Fruit fly (Drosophila melanogaster): ENCODE data around the gene Ykt6.

Ykt6 gene

DNA sequence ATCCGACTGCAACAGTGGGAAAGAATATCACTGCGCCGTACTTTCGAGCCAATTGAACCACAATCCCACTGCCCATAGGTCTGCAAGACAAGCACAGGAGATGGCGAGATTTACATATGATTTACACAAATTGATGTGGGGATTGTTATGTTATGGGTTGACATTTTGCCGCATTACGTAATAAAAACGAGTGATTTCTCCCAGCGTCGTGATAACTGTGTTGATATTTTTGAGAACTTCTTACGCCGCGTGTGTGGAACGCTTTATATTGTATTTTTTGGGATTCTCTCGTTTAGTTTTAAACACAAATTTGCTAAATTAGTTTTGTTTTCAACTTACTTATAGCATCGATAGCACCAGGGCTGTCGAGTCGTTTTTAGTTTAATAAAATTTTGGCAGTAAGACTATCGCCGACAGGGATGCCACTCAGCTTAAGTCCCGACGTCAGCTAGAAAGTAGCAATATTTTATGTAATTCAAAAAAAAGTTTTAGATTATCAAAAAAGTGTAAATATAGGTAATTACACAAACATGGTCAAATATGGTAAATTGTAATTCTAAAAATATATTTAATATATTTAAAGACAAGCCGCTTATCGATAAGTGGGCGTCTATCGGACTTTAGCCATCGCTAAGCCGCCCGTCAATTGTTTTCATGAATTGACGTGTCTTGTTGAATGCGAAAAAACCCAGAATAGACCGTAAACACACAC lies 26.6 kb upstream of the Ykt6 start, which contains the start of the genes CG45089, ND-MNLL and p115 (continued):
- peak; percentile 13 for TF ChIP-seq Ets21C (GFP tag; optimal IDR thresholded peaks at IDR 0.05)
- TF ChIP-seq Sox14 (GFP tag; optimal IDR thresholded peaks at IDR 0.05): peak; percentile 7
- TF ChIP-seq Smox (GFP tag; optimal IDR thresholded peaks at IDR 0.05): peak; percentile 57
- TF ChIP-seq CG8319 (GFP tag; optimal IDR thresholded peaks at IDR 0.05): no peak
- TF ChIP-seq topi (GFP tag; optimal IDR thresholded peaks at IDR 0.05): peak; percentile 46
- TF ChIP-seq salr (GFP tag; optimal IDR thresholded peaks at IDR 0.05): peak in 1 of 2 experiments; percentile 10
- no peak for TF ChIP-seq fd59A (GFP tag; optimal IDR thresholded peaks at IDR 0.05)
- TF ChIP-seq Hr4 (GFP tag; optimal IDR thresholded peaks at IDR 0.05): peak; percentile 52
- TF ChIP-seq CG11902 (GFP tag; optimal IDR thresholded peaks at IDR 0.05): peak; percentile 1
- peak; percentile 24 for TF ChIP-seq dsx (GFP tag; optimal IDR thresholded peaks at IDR 0.05; ENCODE audit: poor library complexity, severe bottlenecking)
- TF ChIP-seq CG10631 (GFP tag; optimal IDR thresholded peaks at IDR 0.05): peak; percentile 73
- TF ChIP-seq Met (GFP tag; optimal IDR thresholded peaks at IDR 0.05): peak; percentile 52
- no peak for TF ChIP-seq CG6808 (GFP tag; optimal IDR thresholded peaks at IDR 0.05)

DNA sequence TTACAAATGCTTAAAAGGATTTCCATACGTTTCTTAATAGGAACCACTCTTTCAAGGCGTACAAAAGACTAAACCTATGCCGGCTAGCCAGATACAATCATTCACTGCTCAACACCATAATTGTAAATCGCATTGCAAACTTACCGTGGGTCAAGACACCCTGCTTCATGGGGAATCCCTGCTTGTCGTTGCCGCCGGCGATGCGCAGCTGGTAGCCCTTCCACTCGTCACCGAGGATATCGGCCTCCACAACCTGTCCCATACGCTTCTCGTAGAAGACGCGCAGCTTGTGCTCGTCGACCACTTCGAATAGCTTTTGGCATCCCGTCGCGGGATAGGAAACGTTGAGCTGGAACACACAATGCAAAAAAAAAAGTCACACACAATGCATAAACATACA lies 19.6 kb upstream of the Ykt6 start:
- TF ChIP-seq Sox102F (GFP tag; optimal IDR thresholded peaks at IDR 0.05) (no peak), svp (GFP tag) (peak; percentile 38), CG7368 (GFP tag; optimal IDR thresholded peaks at IDR 0.05) (no peak), ss (GFP tag; optimal IDR thresholded peaks at IDR 0.05) (no peak), Hr4 (GFP tag; optimal IDR thresholded peaks at IDR 0.05) (no peak)

DNA sequence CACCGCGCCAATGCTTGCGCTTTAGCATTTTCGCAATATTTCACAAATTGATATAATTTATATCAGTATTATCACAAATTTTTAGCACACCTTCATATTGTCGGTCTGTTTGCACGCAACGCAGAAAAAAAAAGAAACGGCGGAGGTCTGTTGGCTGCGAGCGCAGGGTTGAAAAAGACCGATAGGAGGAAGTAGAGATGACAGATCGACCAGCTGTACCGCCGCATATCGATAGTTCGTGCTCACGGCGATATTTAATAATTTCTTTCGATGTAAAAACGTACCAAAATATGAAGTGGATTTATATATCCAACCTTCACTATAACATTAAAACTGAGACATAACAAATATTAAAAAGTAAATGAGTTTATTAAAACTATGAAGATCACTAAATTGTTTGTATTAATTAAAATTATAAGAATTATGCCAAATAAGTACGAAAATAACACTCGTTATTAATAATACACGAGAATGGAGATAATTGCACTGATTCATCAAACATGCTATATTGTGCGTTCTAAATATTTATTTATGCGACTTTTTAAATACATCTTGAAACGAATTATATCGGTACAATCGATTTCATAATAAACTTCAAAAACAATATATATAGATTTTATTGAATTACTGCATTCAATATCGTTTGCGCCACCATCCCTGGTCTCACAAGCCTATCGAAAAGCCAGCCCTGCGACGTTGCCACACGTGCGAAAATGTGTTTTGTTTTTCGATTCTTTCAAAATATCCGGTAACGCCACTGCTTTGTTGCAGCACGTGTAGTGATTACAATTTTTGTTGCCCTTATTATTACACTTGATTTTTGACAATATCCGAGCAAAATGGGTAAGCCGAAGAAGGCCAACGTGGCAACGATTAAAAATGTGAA lies 18.8 kb upstream of the Ykt6 start, which contains the start of the genes RpS6 and bys:
TSS of gene RpS6 (minus strand) at position 179 of the 886 bp plus-strand sequence.
TSS of gene bys (plus strand) at position 728 of the 886 bp plus-strand sequence.
- peak; percentile 34 for TF ChIP-seq Eip93F (GFP tag; optimal IDR thresholded peaks at IDR 0.05)
- TF ChIP-seq svp (GFP tag): peak; percentile 64
- peak; percentile 31 for TF ChIP-seq CG34406 (GFP tag; optimal IDR thresholded peaks at IDR 0.05)
- TF ChIP-seq CG11762 (GFP tag; optimal IDR thresholded peaks at IDR 0.05; ENCODE audit: insufficient read depth): no peak
- TF ChIP-seq ss (GFP tag; optimal IDR thresholded peaks at IDR 0.05): peak; percentile 54 to 55
- TF ChIP-seq salr (GFP tag; optimal IDR thresholded peaks at IDR 0.05): peak in 1 of 2 experiments; percentile 26
- TF ChIP-seq dsx (GFP tag; optimal IDR thresholded peaks at IDR 0.05; ENCODE audit: poor library complexity, severe bottlenecking): no peak
- TF ChIP-seq CG3919 (GFP tag; optimal IDR thresholded peaks at IDR 0.05): peak; percentile 68
- peak; percentile 23 for TF ChIP-seq OdsH (GFP tag; optimal IDR thresholded peaks at IDR 0.05)
- TF ChIP-seq CG6276 (GFP tag; optimal IDR thresholded peaks at IDR 0.05): peak; percentile 47
- no peak for TF ChIP-seq CG8119 (GFP tag; IDR thresholded peaks at IDR 0.05)
- TF ChIP-seq CG9139 (GFP tag; optimal IDR thresholded peaks at IDR 0.05): peak; percentile 64
- peak; percentile 30 for TF ChIP-seq CG7368 (GFP tag; optimal IDR thresholded peaks at IDR 0.05)
- no peak for TF ChIP-seq Hr38 (GFP tag; optimal IDR thresholded peaks at IDR 0.05)
- TF ChIP-seq cyc (GFP tag; optimal IDR thresholded peaks at IDR 0.05): peak; percentile 28
- TF ChIP-seq Eip75B (GFP tag; optimal IDR thresholded peaks at IDR 0.05): peak; percentile 17
- peak; percentile 42 for TF ChIP-seq acj6 (GFP tag; optimal IDR thresholded peaks at IDR 0.05)
- peak; percentile 16 for TF ChIP-seq CG6792 (GFP tag; optimal IDR thresholded peaks at IDR 0.05)
- TF ChIP-seq Met (GFP tag; optimal IDR thresholded peaks at IDR 0.05): peak; percentile 44
- TF ChIP-seq Ets21C (GFP tag; optimal IDR thresholded peaks at IDR 0.05): peak; percentile 2
- no peak for TF ChIP-seq Hr4 (GFP tag; optimal IDR thresholded peaks at IDR 0.05)
- no peak for TF ChIP-seq fd59A (GFP tag; optimal IDR thresholded peaks at IDR 0.05)
- TF ChIP-seq CG11902 (GFP tag; optimal IDR thresholded peaks at IDR 0.05): no peak
- peak; percentile 36 for TF ChIP-seq topi (GFP tag; optimal IDR thresholded peaks at IDR 0.05)
- TF ChIP-seq CG16779 (tag; optimal IDR thresholded peaks at IDR 0.05): no peak
- TF ChIP-seq CG1621 (tag; optimal IDR thresholded peaks at IDR 0.05): peak; percentile 11
- TF ChIP-seq Hr39 (GFP tag; optimal IDR thresholded peaks at IDR 0.05): peak; percentile 22
- TF ChIP-seq CG10631 (GFP tag; optimal IDR thresholded peaks at IDR 0.05): peak; percentile 47
- TF ChIP-seq esn (GFP tag; optimal IDR thresholded peaks at IDR 0.05): peak; percentile 59
- no peak for TF ChIP-seq dac (GFP tag; optimal IDR thresholded peaks at IDR 0.05)
- TF ChIP-seq CG32006 (GFP tag; optimal IDR thresholded peaks at IDR 0.05): peak; percentile 53
- peak; percentile 42 for TF ChIP-seq Sox14 (GFP tag; optimal IDR thresholded peaks at IDR 0.05)
- TF ChIP-seq CG6854 (GFP tag; optimal IDR thresholded peaks at IDR 0.05): peak; percentile 83
- TF ChIP-seq Smox (GFP tag; optimal IDR thresholded peaks at IDR 0.05): peak; percentile 30
- peak; percentile 27 for TF ChIP-seq CG6808 (GFP tag; optimal IDR thresholded peaks at IDR 0.05)
- peak; percentile 76 for TF ChIP-seq Eip78C (GFP tag)
- peak; percentile 15; the same call in 1 of the 2 replicates for TF ChIP-seq Gug (GFP tag; IDR thresholded peaks at IDR 0.05)
- peak; percentile 41 for TF ChIP-seq CG8632 (GFP tag; optimal IDR thresholded peaks at IDR 0.05)
- peak; percentile 38 for TF ChIP-seq achi (GFP tag; optimal IDR thresholded peaks at IDR 0.05)

Data from whole organism, prepupa.